Worm (Caenorhabditis elegans) whole organism, L3 larva: Measurements from ENCODE around the gene nhr-148.
"Not testable (repeated sequence)": the region's sequence is repeated elsewhere in the genome, so short reads cannot be mapped to it uniquely, and the experiment has no call there.

Experiments
- ZK546.5 ChIP-seq: sonication (generic microtip); optimal IDR thresholded peaks from 2 replicates; lab custom pipeline; 2017; ENCODE audit warnings: missing biosample characterization, missing genetic modification characterization
- aly-2 ChIP-seq: fragments of 150-350 bp; optimal IDR thresholded peaks from 2 replicates; lab custom pipeline; 2014; ENCODE audit warnings: missing biosample characterization, missing genetic modification characterization
- ama-1 ChIP-seq: fragments of 150-350 bp; optimal IDR thresholded peaks from 2 replicates; lab custom pipeline; 2018
- ceh-16 ChIP-seq: sonication (generic microtip); optimal IDR thresholded peaks from 2 replicates; lab custom pipeline; 2017; ENCODE audit warnings: missing biosample characterization, missing genetic modification characterization
- ceh-28 ChIP-seq: fragments of 150-350 bp; optimal IDR thresholded peaks from 2 replicates; lab custom pipeline; 2014; ENCODE audit warnings: missing biosample characterization, missing genetic modification reagents, missing genetic modification characterization
- ceh-82 ChIP-seq: fragments of 150-350 bp; optimal IDR thresholded peaks from 2 replicates; lab custom pipeline; 2014; ENCODE audit warnings: missing biosample characterization, missing genetic modification characterization
- ceh-9 ChIP-seq: sonication (generic microtip); optimal IDR thresholded peaks from 2 replicates; lab custom pipeline; 2018; ENCODE audit warnings: missing biosample characterization, missing genetic modification characterization
- daf-12 ChIP-seq: fragments of 150-350 bp; optimal IDR thresholded peaks from 2 replicates; lab custom pipeline; 2014; ENCODE audit warnings: missing biosample characterization, missing genetic modification reagents, missing genetic modification characterization
- egl-27 ChIP-seq: sonication (generic microtip); optimal IDR thresholded peaks from 4 replicates; lab custom pipeline; 2017; ENCODE audit warnings: missing biosample characterization, missing genetic modification reagents, missing genetic modification characterization
- elt-1 ChIP-seq: fragments of 150-350 bp; optimal IDR thresholded peaks from 2 replicates; lab custom pipeline; 2014; ENCODE audit warnings: missing biosample characterization, missing genetic modification characterization
- elt-2 ChIP-seq: sonication (generic microtip); optimal IDR thresholded peaks from 2 replicates; lab custom pipeline; 2016; ENCODE audit warnings: missing genetic modification reagents, mild to moderate bottlenecking, missing genetic modification characterization, missing compliant biosample characterization
- elt-3 ChIP-seq, 3 experiments: fragments of 150-350 bp in 1 of 3; sonication (generic microtip) in 2 of 3; optimal IDR thresholded peaks; 2 replicates in 2 of 3; 4 replicates in 1 of 3; lab custom pipeline; 2014 to 2017; ENCODE audit warnings: missing biosample characterization in 3 of 3, missing genetic modification characterization in 3 of 3
- eor-1 ChIP-seq, 2 experiments: fragments of 150-350 bp; optimal IDR thresholded peaks; 2 replicates each; lab custom pipeline; 2014 to 2018; ENCODE audit warnings: missing biosample characterization in 2 of 2, missing genetic modification characterization in 2 of 2
- fos-1 ChIP-seq: fragments of 150-350 bp; optimal IDR thresholded peaks from 2 replicates; lab custom pipeline; 2014; ENCODE audit warnings: missing biosample characterization, missing genetic modification characterization
- hmg-11 ChIP-seq: sonication (generic microtip); optimal IDR thresholded peaks from 2 replicates; lab custom pipeline; 2016; ENCODE audit warnings: missing genetic modification characterization, missing compliant biosample characterization
- lin-15B ChIP-seq: fragments of 150-350 bp; optimal IDR thresholded peaks from 2 replicates; lab custom pipeline; 2014; ENCODE audit warnings: missing biosample characterization, missing genetic modification characterization
- lsy-12 ChIP-seq: sonication (generic microtip); optimal IDR thresholded peaks from 2 replicates; lab custom pipeline; 2016; ENCODE audit warnings: mild to moderate bottlenecking, missing genetic modification characterization, missing compliant biosample characterization
- mdl-1 ChIP-seq: fragments of 150-350 bp; optimal IDR thresholded peaks from 2 replicates; lab custom pipeline; 2014; ENCODE audit warnings: missing biosample characterization, missing genetic modification characterization
- nfya-1 ChIP-seq: sonication (generic microtip); optimal IDR thresholded peaks from 2 replicates; lab custom pipeline; 2017; ENCODE audit warnings: missing genetic modification characterization, mild to moderate bottlenecking, missing compliant biosample characterization, antibody characterized with exemption, moderate library complexity; ENCODE audit not compliant: insufficient read depth
- nhr-11 ChIP-seq: fragments of 150-350 bp; optimal IDR thresholded peaks from 2 replicates; lab custom pipeline; 2014; ENCODE audit warnings: missing biosample characterization, missing genetic modification characterization
- nhr-12 ChIP-seq: fragments of 150-350 bp; optimal IDR thresholded peaks from 2 replicates; lab custom pipeline; 2014; ENCODE audit warnings: missing biosample characterization, missing genetic modification characterization
- nhr-23 ChIP-seq: fragments of 150-350 bp; optimal IDR thresholded peaks from 2 replicates; lab custom pipeline; 2014; ENCODE audit warnings: missing biosample characterization, missing genetic modification reagents, missing genetic modification characterization
- nhr-28 ChIP-seq: fragments of 150-350 bp; optimal IDR thresholded peaks from 2 replicates; lab custom pipeline; 2014; ENCODE audit warnings: missing biosample characterization, missing genetic modification characterization
- nhr-43 ChIP-seq: sonication (generic microtip); optimal IDR thresholded peaks from 2 replicates; lab custom pipeline; 2016; ENCODE audit warnings: mild to moderate bottlenecking, missing genetic modification characterization, missing compliant biosample characterization; ENCODE audit not compliant: poor library complexity, severe bottlenecking
- nhr-67 ChIP-seq: fragments of 150-350 bp; optimal IDR thresholded peaks from 2 replicates; lab custom pipeline; 2014; ENCODE audit warnings: missing biosample characterization, missing genetic modification characterization
- nhr-77 ChIP-seq: fragments of 150-350 bp; optimal IDR thresholded peaks from 2 replicates; lab custom pipeline; 2014; ENCODE audit warnings: missing biosample characterization, missing genetic modification characterization
- pha-4 ChIP-seq: fragments of 150-350 bp; optimal IDR thresholded peaks from 2 replicates; lab custom pipeline; 2014; ENCODE audit warnings: missing biosample characterization, missing genetic modification reagents, missing genetic modification characterization
- pqm-1 ChIP-seq: fragments of 150-350 bp; optimal IDR thresholded peaks from 2 replicates; lab custom pipeline; 2017; ENCODE audit warnings: missing biosample characterization, missing genetic modification characterization, inconsistent platforms
- sea-2 ChIP-seq: fragments of 150-350 bp; sonication (generic microtip); optimal IDR thresholded peaks from 4 replicates; lab custom pipeline; 2014; ENCODE audit warnings: missing biosample characterization, missing genetic modification reagents, missing genetic modification characterization
- skn-1 ChIP-seq: fragments of 150-350 bp; optimal IDR thresholded peaks from 2 replicates; lab custom pipeline; 2014; ENCODE audit warnings: missing biosample characterization, missing genetic modification characterization
- snpc-4 ChIP-seq: fragments of 150-350 bp; optimal IDR thresholded peaks from 2 replicates; lab custom pipeline; 2014; ENCODE audit warnings: missing biosample characterization, missing genetic modification characterization
- unc-39 ChIP-seq: sonication (generic microtip); optimal IDR thresholded peaks from 4 replicates; lab custom pipeline; 2017; ENCODE audit warnings: missing biosample characterization, missing genetic modification characterization
- unc-62 ChIP-seq: fragments of 150-350 bp; sonication (generic microtip); optimal IDR thresholded peaks from 4 replicates; lab custom pipeline; 2014; ENCODE audit warnings: missing biosample characterization, missing genetic modification reagents, missing genetic modification characterization
- zag-1 ChIP-seq: fragments of 150-350 bp; optimal IDR thresholded peaks from 2 replicates; lab custom pipeline; 2014; ENCODE audit warnings: missing biosample characterization, missing genetic modification characterization
- ztf-4 ChIP-seq: fragments of 150-350 bp; optimal IDR thresholded peaks from 2 replicates; lab custom pipeline; 2014; ENCODE audit warnings: missing biosample characterization, missing genetic modification characterization

nhr-148 gene

ce11 chrV:7343522-7343921, 1.6 kb downstream of the nhr-148 start, which contains the start of gene srh-244:
TSS of gene srh-244 (plus strand) at chrV:7343822.
- TF ChIP-seq nhr-12 (no peak), unc-62 (GFP tag; lab: Kevin White, UChicago) (no peak), ama-1 (lab: Kevin White, UChicago) (no peak), fos-1 (tag; lab: Kevin White, UChicago) (no peak), zag-1 (tag; lab: Kevin White, UChicago) (no peak), mdl-1 (tag; lab: Kevin White, UChicago) (no peak), pha-4 (tag; lab: Kevin White, UChicago) (no peak), nhr-67 (tag; lab: Kevin White, UChicago) (no peak), elt-2 (tag; lab: Kevin White, UChicago) (no peak), ceh-16 (tag; lab: Kevin White, UChicago) (no peak), daf-12 (no peak), skn-1 (tag; lab: Kevin White, UChicago) (no peak), elt-1 (tag; lab: Kevin White, UChicago) (no peak), nhr-11 (tag; lab: Kevin White, UChicago) (no peak), elt-3 (tag; optimal IDR thresholded peaks at IDR 0.05; lab: Kevin White, UChicago) (no peak), unc-39 (tag; lab: Kevin White, UChicago) (no peak)
- TF ChIP-seq, all 47 proteins: peak for 0

- TF ChIP-seq ztf-4 (tag; lab: Kevin White, UChicago); pqm-1 (tag; lab: Kevin White, UChicago); sea-2 (GFP tag; lab: Kevin White, UChicago): not testable (repeated sequence)
- TF ChIP-seq, all 47 proteins: peak for 0; not testable (repeated sequence) for 47
Measured at ce11 chrV:7345494-7345893, 3.5 kb downstream of the nhr-148 start, which contains the start of gene nhr-147. TSS of gene nhr-147 (plus strand) at chrV:7345794.

- no peak for TF ChIP-seq nfya-1 (tag; lab: Kevin White, UChicago)
- no peak for TF ChIP-seq nhr-12
- TF ChIP-seq nhr-77, result no peak
- no peak for TF ChIP-seq ZK546.5 (tag; lab: Kevin White, UChicago)
- no peak for TF ChIP-seq ceh-82 (tag; lab: Kevin White, UChicago)
- TF ChIP-seq pqm-1 (tag; lab: Kevin White, UChicago), result no peak
- TF ChIP-seq pha-4 (tag; lab: Kevin White, UChicago), result no peak
- TF ChIP-seq nhr-23 (tag; lab: Kevin White, UChicago), result no peak
- no peak for TF ChIP-seq ceh-28 (tag; lab: Kevin White, UChicago)
- no peak for TF ChIP-seq nhr-28
- TF ChIP-seq lsy-12, result no peak
- TF ChIP-seq elt-3 (tag; optimal IDR thresholded peaks at IDR 0.05; lab: Kevin White, UChicago), result no peak
Measured at ce11 chrV:7349541-7349940, 7.6 kb downstream of the nhr-148 start, which contains the start of gene nhr-149. TSS of gene nhr-149 (minus strand) at chrV:7349641.

ce11 chrV:7352186-7353053, 10.5 kb downstream of the nhr-148 start, which contains the start of the genes srh-231 and srh-275:
TSS of gene srh-231 (minus strand) at chrV:7352236.
TSS of gene srh-275 (plus strand) at chrV:7353003.
- TF ChIP-seq mdl-1 (tag; lab: Kevin White, UChicago) (no peak), egl-27 (tag; lab: Kevin White, UChicago) (no peak), ceh-16 (tag; lab: Kevin White, UChicago) (no peak), elt-1 (tag; lab: Kevin White, UChicago) (no peak), aly-2 (tag; lab: Kevin White, UChicago) (no peak), ZK546.5 (tag; lab: Kevin White, UChicago) (no peak), nhr-12 (no peak), ceh-28 (tag; lab: Kevin White, UChicago) (no peak)

- TF ChIP-seq elt-3 (tag; optimal IDR thresholded peaks at IDR 0.05; lab: Kevin White, UChicago) (no peak), egl-27 (tag; lab: Kevin White, UChicago) (no peak), zag-1 (tag; lab: Kevin White, UChicago) (no peak), nhr-43 (tag; lab: Kevin White, UChicago) (no peak), ceh-82 (tag; lab: Kevin White, UChicago) (no peak), ceh-9 (tag; lab: Kevin White, UChicago) (no peak), snpc-4 (tag; lab: Kevin White, UChicago) (no peak), ceh-28 (tag; lab: Kevin White, UChicago) (no peak), mdl-1 (tag; lab: Kevin White, UChicago) (no peak), hmg-11 (tag; lab: Kevin White, UChicago) (no peak), pha-4 (tag; lab: Kevin White, UChicago) (no peak), nhr-23 (tag; lab: Kevin White, UChicago) (no peak), eor-1 (tag; optimal IDR thresholded peaks at IDR 0.05; lab: Kevin White, UChicago) (no peak), lin-15B (no peak)
Measured at ce11 chrV:7353602-7354001, 11.6 kb downstream of the nhr-148 start.
